Worm (Caenorhabditis elegans) whole organism, L1 larva: ENCODE measurements around the gene hot-4.

Experiments
- alr-1 ChIP-seq: fragments of 200-800 bp; sonication (Bioruptor generic); optimal IDR thresholded peaks from 2 replicates; lab custom pipeline; 2018; ENCODE audit warnings: borderline replicate concordance, mild to moderate bottlenecking, missing genetic modification characterization, missing compliant biosample characterization
- blmp-1 ChIP-seq: fragments of 150-350 bp; optimal IDR thresholded peaks from 2 replicates; lab custom pipeline; 2014; ENCODE audit warnings: missing biosample characterization, missing genetic modification characterization
- ceh-63 ChIP-seq: fragments of 200-800 bp; sonication (Bioruptor generic); optimal IDR thresholded peaks from 2 replicates; lab custom pipeline; 2018; ENCODE audit warnings: mild to moderate bottlenecking, missing genetic modification characterization, missing compliant biosample characterization
- ceh-82 ChIP-seq, 3 experiments: fragments of 150-350 bp in 1 of 3; sonication (generic microtip) in 2 of 3; optimal IDR thresholded peaks; 2 replicates each; lab custom pipeline; 2014 to 2017; ENCODE audit warnings: missing biosample characterization in 3 of 3, missing genetic modification characterization in 3 of 3
- ceh-90 ChIP-seq: sonication (generic microtip); optimal IDR thresholded peaks from 2 replicates; lab custom pipeline; 2016; ENCODE audit warnings: missing genetic modification characterization, missing compliant biosample characterization
- dsc-1 ChIP-seq: sonication (generic microtip); optimal IDR thresholded peaks from 2 replicates; lab custom pipeline; 2016; ENCODE audit warnings: mild to moderate bottlenecking, missing genetic modification characterization, missing compliant biosample characterization
- efl-3 ChIP-seq: fragments of 200-800 bp; sonication (Bioruptor generic); optimal IDR thresholded peaks from 2 replicates; lab custom pipeline; 2018; ENCODE audit warnings: mild to moderate bottlenecking, missing genetic modification characterization, missing compliant biosample characterization
- egl-27 ChIP-seq, 2 experiments: fragments of 150-350 bp in 1 of 2; sonication (generic microtip); optimal IDR thresholded peaks; 3 replicates each; lab custom pipeline; 2017 to 2018; ENCODE audit warnings: missing biosample characterization in 2 of 2, missing genetic modification characterization in 2 of 2, missing genetic modification reagents in 2 of 2
- elt-2 ChIP-seq: sonication (generic microtip); optimal IDR thresholded peaks from 2 replicates; lab custom pipeline; 2016; ENCODE audit warnings: missing genetic modification characterization, mild to moderate bottlenecking, inconsistent platforms, missing compliant biosample characterization, missing genetic modification reagents
- elt-3 ChIP-seq, 6 experiments: fragments of 150-350 bp in 1 of 6; sonication (generic microtip); optimal IDR thresholded peaks; 2 replicates each; lab custom pipeline; 2017 to 2018; ENCODE audit warnings: missing biosample characterization in 6 of 6, missing genetic modification characterization in 6 of 6, inconsistent platforms in 1 of 6
- ets-5 ChIP-seq: fragments of 200-800 bp; sonication (Bioruptor generic); IDR thresholded peaks from 2 replicates; pipeline ENCODE4 v1.3.6; 2022; ENCODE audit warnings: missing genetic modification characterization, missing compliant biosample characterization
- fkh-10 ChIP-seq: sonication (generic microtip); optimal IDR thresholded peaks from 2 replicates; lab custom pipeline; 2017; ENCODE audit warnings: missing biosample characterization, missing genetic modification reagents, missing genetic modification characterization
- fkh-4 ChIP-seq: sonication (generic microtip); optimal IDR thresholded peaks from 2 replicates; lab custom pipeline; 2016; ENCODE audit warnings: missing compliant biosample characterization, missing genetic modification characterization, borderline replicate concordance
- grh-1 ChIP-seq: fragments of 200-800 bp; sonication (Bioruptor generic); IDR thresholded peaks from 2 replicates; pipeline ENCODE4 v1.3.6; 2022; ENCODE audit warnings: missing genetic modification reagents, missing genetic modification characterization, missing compliant biosample characterization
- hlh-4 ChIP-seq: sonication (generic microtip); optimal IDR thresholded peaks from 2 replicates; lab custom pipeline; 2016; ENCODE audit warnings: mild to moderate bottlenecking, missing genetic modification characterization, missing compliant biosample characterization
- hpl-2 ChIP-seq: fragments of 150-350 bp; optimal IDR thresholded peaks from 2 replicates; lab custom pipeline; 2014; ENCODE audit warnings: missing biosample characterization, missing genetic modification reagents, missing genetic modification characterization
- irx-1 ChIP-seq: sonication (generic microtip); optimal IDR thresholded peaks from 2 replicates; lab custom pipeline; 2016; ENCODE audit warnings: missing genetic modification characterization, missing compliant biosample characterization
- isw-1 ChIP-seq: fragments of 200-800 bp; sonication (Bioruptor generic); IDR thresholded peaks from 2 replicates; pipeline ENCODE4 v1.3.6; 2022; ENCODE audit warnings: missing genetic modification characterization, missing compliant biosample characterization
- lin-14 ChIP-seq: fragments of 200-800 bp; sonication (Bioruptor generic); optimal IDR thresholded peaks from 2 replicates; lab custom pipeline; 2018; ENCODE audit warnings: mild to moderate bottlenecking, missing genetic modification characterization, moderate library complexity, missing compliant biosample characterization
- lin-39 ChIP-seq: fragments of 150-350 bp; optimal IDR thresholded peaks from 2 replicates; lab custom pipeline; 2014; ENCODE audit warnings: missing biosample characterization, missing genetic modification reagents, missing genetic modification characterization
- lir-3 ChIP-seq: sonication (generic microtip); optimal IDR thresholded peaks from 2 replicates; lab custom pipeline; 2016; ENCODE audit warnings: mild to moderate bottlenecking, missing genetic modification characterization, moderate library complexity, missing compliant biosample characterization; ENCODE audit not compliant: poor library complexity
- lsy-2 ChIP-seq, 2 experiments: fragments of 150-350 bp; optimal IDR thresholded peaks; 2 replicates each; lab custom pipeline; 2014; ENCODE audit warnings: missing biosample characterization in 2 of 2, missing genetic modification characterization in 2 of 2
- mef-2 ChIP-seq: fragments of 150-350 bp; optimal IDR thresholded peaks from 2 replicates; lab custom pipeline; 2014; ENCODE audit warnings: missing biosample characterization, missing genetic modification characterization
- mep-1 ChIP-seq: fragments of 150-350 bp; optimal IDR thresholded peaks from 2 replicates; lab custom pipeline; 2014; ENCODE audit warnings: missing biosample characterization, missing genetic modification characterization
- nhr-12 ChIP-seq: sonication (generic microtip); optimal IDR thresholded peaks from 2 replicates; lab custom pipeline; 2017; ENCODE audit warnings: missing biosample characterization, missing genetic modification characterization
- nhr-20 ChIP-seq: sonication (generic microtip); optimal IDR thresholded peaks from 2 replicates; lab custom pipeline; 2016; ENCODE audit warnings: mild to moderate bottlenecking, missing genetic modification characterization, missing compliant biosample characterization
- nhr-237 ChIP-seq: fragments of 150-350 bp; optimal IDR thresholded peaks from 2 replicates; lab custom pipeline; 2014; ENCODE audit warnings: missing biosample characterization, missing genetic modification characterization
- nhr-28 ChIP-seq: fragments of 150-350 bp; optimal IDR thresholded peaks from 2 replicates; lab custom pipeline; 2014; ENCODE audit warnings: missing biosample characterization, missing genetic modification characterization
- nhr-84 ChIP-seq: sonication (generic microtip); optimal IDR thresholded peaks from 2 replicates; lab custom pipeline; 2017; ENCODE audit warnings: missing biosample characterization, missing genetic modification characterization
- nhr-85 ChIP-seq: sonication (generic microtip); peaks from one replicate; lab custom pipeline; 2016; ENCODE audit warnings: missing genetic modification characterization, inconsistent platforms, missing compliant biosample characterization
- pax-3 ChIP-seq: fragments of 200-800 bp; sonication (Bioruptor generic); optimal IDR thresholded peaks from 2 replicates; lab custom pipeline; 2018; ENCODE audit warnings: mild to moderate bottlenecking, missing genetic modification characterization, moderate library complexity, missing compliant biosample characterization
- pqm-1 ChIP-seq: sonication (generic microtip); optimal IDR thresholded peaks from 3 replicates; lab custom pipeline; 2017; ENCODE audit warnings: missing biosample characterization, missing genetic modification characterization
- rnt-1 ChIP-seq: sonication (generic microtip); optimal IDR thresholded peaks from 2 replicates; lab custom pipeline; 2016; ENCODE audit warnings: mild to moderate bottlenecking, missing genetic modification characterization, moderate library complexity, missing compliant biosample characterization
- skn-1 ChIP-seq: fragments of 150-350 bp; optimal IDR thresholded peaks from 2 replicates; lab custom pipeline; 2014; ENCODE audit warnings: missing biosample characterization, missing genetic modification characterization
- snpc-4 ChIP-seq: fragments of 150-350 bp; optimal IDR thresholded peaks from 2 replicates; lab custom pipeline; 2014; ENCODE audit warnings: missing biosample characterization, missing genetic modification characterization
- sptf-1 ChIP-seq: fragments of 150-350 bp; optimal IDR thresholded peaks from 2 replicates; lab custom pipeline; 2014; ENCODE audit warnings: missing biosample characterization, missing genetic modification characterization
- sup-37 ChIP-seq: fragments of 200-800 bp; sonication (Bioruptor generic); optimal IDR thresholded peaks from 2 replicates; lab custom pipeline; 2018; ENCODE audit warnings: mild to moderate bottlenecking, missing genetic modification characterization, missing compliant biosample characterization
- swsn-7 ChIP-seq: sonication (generic microtip); optimal IDR thresholded peaks from 2 replicates; lab custom pipeline; 2016; ENCODE audit warnings: missing genetic modification characterization, missing compliant biosample characterization
- tbx-2 ChIP-seq: sonication (generic microtip); optimal IDR thresholded peaks from 2 replicates; lab custom pipeline; 2016; ENCODE audit warnings: missing genetic modification characterization, missing compliant biosample characterization
- tlp-1 ChIP-seq: fragments of 150-350 bp; optimal IDR thresholded peaks from 2 replicates; lab custom pipeline; 2014; ENCODE audit warnings: missing biosample characterization, missing genetic modification characterization
- unc-30 ChIP-seq: sonication (generic microtip); optimal IDR thresholded peaks from 2 replicates; lab custom pipeline; 2017; ENCODE audit warnings: missing biosample characterization, missing genetic modification characterization
- unc-62 ChIP-seq: fragments of 150-350 bp; optimal IDR thresholded peaks from 2 replicates; lab custom pipeline; 2014; ENCODE audit warnings: missing biosample characterization, missing genetic modification reagents, missing genetic modification characterization
- unc-86 ChIP-seq: sonication (generic microtip); optimal IDR thresholded peaks from 2 replicates; lab custom pipeline; 2016; ENCODE audit warnings: missing genetic modification characterization, missing compliant biosample characterization
- vab-15 ChIP-seq: sonication (generic microtip); optimal IDR thresholded peaks from 2 replicates; lab custom pipeline; 2017; ENCODE audit warnings: missing genotype, mild to moderate bottlenecking, missing genetic modification characterization, missing compliant biosample characterization
- xbp-1 ChIP-seq: sonication (generic microtip); optimal IDR thresholded peaks from 2 replicates; lab custom pipeline; 2016; ENCODE audit warnings: missing genetic modification characterization, missing compliant biosample characterization
- zag-1 ChIP-seq: fragments of 150-350 bp; optimal IDR thresholded peaks from 2 replicates; lab custom pipeline; 2014; ENCODE audit warnings: missing biosample characterization, missing genetic modification characterization
- ztf-11 ChIP-seq, 2 experiments: sonication (generic microtip); optimal IDR thresholded peaks; 2 replicates each; lab custom pipeline; 2016 to 2017; ENCODE audit warnings: missing genetic modification characterization in 2 of 2, missing biosample characterization in 1 of 2, missing compliant biosample characterization in 1 of 2

hot-4 gene

ce11 chrIII:6231880-6232279, 14.7 kb downstream of the hot-4 start (continued):
- TF ChIP-seq ztf-11 (tag; optimal IDR thresholded peaks at IDR 0.05; lab: Kevin White, UChicago) (no peak), lsy-2 (tag; optimal IDR thresholded peaks at IDR 0.05; lab: Kevin White, UChicago) (no peak), snpc-4 (tag; lab: Kevin White, UChicago) (no peak), pax-3 (tag; lab: Kevin White, UChicago) (no peak), fkh-4 (no peak), ceh-82 (tag; optimal IDR thresholded peaks at IDR 0.05; lab: Kevin White, UChicago) (no peak), lin-14 (GFP tag; lab: Kevin White, UChicago) (no peak), tlp-1 (peak; percentile 5), pqm-1 (tag; lab: Kevin White, UChicago) (no peak), nhr-85 (tag; lab: Kevin White, UChicago) (no peak), elt-3 (tag; optimal IDR thresholded peaks at IDR 0.05; lab: Kevin White, UChicago) (peak in 2 of 6 experiments; percentile 58 to 76), grh-1 (GFP tag; lab: Robert Waterston, UW) (no peak), sptf-1 (tag; lab: Kevin White, UChicago) (no peak), nhr-237 (tag; lab: Kevin White, UChicago) (no peak), hpl-2 (no peak), dsc-1 (tag; lab: Kevin White, UChicago) (no peak), sup-37 (no peak), irx-1 (tag; lab: Kevin White, UChicago) (no peak), xbp-1 (tag; lab: Kevin White, UChicago) (no peak), ceh-90 (tag; lab: Kevin White, UChicago) (no peak), hlh-4 (tag; lab: Kevin White, UChicago) (no peak), tbx-2 (tag; lab: Kevin White, UChicago) (no peak), alr-1 (tag; lab: Kevin White, UChicago) (no peak), nhr-28 (no peak), elt-2 (tag; lab: Kevin White, UChicago) (peak; percentile 69), nhr-84 (tag; lab: Kevin White, UChicago) (no peak), isw-1 (GFP tag; lab: Robert Waterston, UW) (no peak), nhr-20 (peak; percentile 20), unc-86 (tag; lab: Kevin White, UChicago) (no peak), ceh-63 (GFP tag; lab: Kevin White, UChicago) (no peak), nhr-12 (no peak), vab-15 (tag; lab: Kevin White, UChicago) (no peak), fkh-10 (GFP tag; lab: Kevin White, UChicago) (no peak), unc-62 (GFP tag; lab: Kevin White, UChicago) (no peak), skn-1 (tag; lab: Kevin White, UChicago) (no peak), egl-27 (tag; optimal IDR thresholded peaks at IDR 0.05; lab: Kevin White, UChicago) (no peak), swsn-7 (tag; lab: Kevin White, UChicago) (no peak), lin-39 (no peak), mep-1 (tag; lab: Kevin White, UChicago) (peak; percentile 23), lir-3 (tag; lab: Kevin White, UChicago) (no peak), efl-3 (GFP tag; lab: Kevin White, UChicago) (no peak), blmp-1 (tag; lab: Kevin White, UChicago) (peak; percentile 39), unc-30 (tag; lab: Kevin White, UChicago) (no peak), rnt-1 (tag; lab: Kevin White, UChicago) (no peak), mef-2 (no peak), zag-1 (no peak), ets-5 (GFP tag; lab: Robert Waterston, UW) (no peak)
